Worm (Caenorhabditis elegans) whole organism, late embryonic: ENCODE measurements around the gene C53A3.3.

Source experiments
- ama-1 ChIP-seq: fragments of 150-350 bp; optimal IDR thresholded peaks from 2 replicates; lab custom pipeline; 2014
- ceh-22 ChIP-seq: sonication (generic microtip); optimal IDR thresholded peaks from 2 replicates; lab custom pipeline; 2017; ENCODE audit warnings: missing biosample characterization, missing genetic modification characterization
- dmd-4 ChIP-seq: sonication (generic microtip); optimal IDR thresholded peaks from 2 replicates; lab custom pipeline; 2016; ENCODE audit warnings: borderline replicate concordance, missing genetic modification characterization, missing compliant biosample characterization
- gmeb-2 ChIP-seq: sonication (generic microtip); optimal IDR thresholded peaks from 2 replicates; lab custom pipeline; 2016; ENCODE audit warnings: missing genetic modification characterization, inconsistent platforms, missing compliant biosample characterization
- lin-11 ChIP-seq: fragments of 200-800 bp; sonication (Bioruptor generic); optimal IDR thresholded peaks from 2 replicates; lab custom pipeline; 2018; ENCODE audit warnings: mild to moderate bottlenecking, missing genetic modification characterization, missing compliant biosample characterization
- nhr-11 ChIP-seq: fragments of 150-350 bp; optimal IDR thresholded peaks from 2 replicates; lab custom pipeline; 2014; ENCODE audit warnings: missing biosample characterization, missing genetic modification characterization
- rnt-1 ChIP-seq: sonication (generic microtip); optimal IDR thresholded peaks from 2 replicates; lab custom pipeline; 2016; ENCODE audit warnings: missing genetic modification characterization, missing compliant biosample characterization
- tbx-2 ChIP-seq: sonication (generic microtip); optimal IDR thresholded peaks from 2 replicates; lab custom pipeline; 2016; ENCODE audit warnings: missing genetic modification characterization, missing compliant biosample characterization
- zip-5 ChIP-seq: sonication (generic microtip); optimal IDR thresholded peaks from 2 replicates; lab custom pipeline; 2016; ENCODE audit warnings: missing genetic modification characterization, missing compliant biosample characterization

DNA sequence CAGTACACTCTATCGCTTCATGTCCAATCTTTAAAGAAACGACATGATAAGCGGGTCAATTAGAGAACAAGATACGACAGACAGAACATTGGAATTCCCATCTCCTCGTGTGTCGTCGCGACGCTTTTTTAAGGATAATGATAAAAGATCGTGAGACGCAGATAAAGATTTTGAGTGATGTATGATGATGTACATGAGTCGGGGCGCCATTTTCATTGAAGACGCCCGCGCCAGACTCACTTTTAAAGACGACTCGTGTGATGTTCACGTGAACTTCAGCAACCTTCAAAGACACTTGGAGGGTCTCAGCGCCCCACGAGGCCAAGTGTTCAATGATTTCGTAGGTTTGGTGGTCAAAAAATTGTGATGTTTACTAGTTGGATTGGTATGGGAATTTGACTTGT is 12.0 kb downstream of the C53A3.3 start:
- no peak for TF ChIP-seq gmeb-2 (tag; lab: Kevin White, UChicago)
- TF ChIP-seq ceh-22 (tag; lab: Kevin White, UChicago): no peak
- no peak for TF ChIP-seq tbx-2 (tag; lab: Kevin White, UChicago)
- no peak for TF ChIP-seq zip-5 (tag; lab: Kevin White, UChicago)
- no peak for TF ChIP-seq nhr-11 (tag; lab: Kevin White, UChicago)
- no peak for TF ChIP-seq lin-11
- TF ChIP-seq dmd-4: no peak
- TF ChIP-seq rnt-1 (tag; lab: Kevin White, UChicago): no peak
- no peak for TF ChIP-seq ama-1 (lab: Kevin White, UChicago)
